Fruit fly (Drosophila melanogaster) Kc167 (cell line): Measurements from ENCODE around the gene Sfp24Bb.

ENCODE experiments used
- Sin3A ChIP-seq: fragments of >200 bp; optimal IDR thresholded peaks from 2 replicates; lab custom pipeline; 2018; ENCODE audit warnings: missing external identifiers
- insv ChIP-seq: fragments of >200 bp; optimal IDR thresholded peaks from 3 replicates; lab custom pipeline; 2018; ENCODE audit warnings: missing external identifiers
- psq ChIP-seq: fragments of >200 bp; optimal IDR thresholded peaks from 2 replicates; lab custom pipeline; 2017; ENCODE audit warnings: missing external identifiers
- ttk ChIP-seq: sonication (Bioruptor generic); optimal IDR thresholded peaks from 2 replicates; lab custom pipeline; 2017; ENCODE audit warnings: missing external identifiers

dm6 chr2L:3633871-3634270 is 35.7 kb downstream of the Sfp24Bb start:
- no peak for TF ChIP-seq psq (lab: Kevin White, UChicago)
- no peak for TF ChIP-seq Sin3A (lab: Kevin White, UChicago)
- no peak for TF ChIP-seq ttk (lab: Kevin White, UChicago)
- TF ChIP-seq insv = no peak
